Fruit fly (Drosophila melanogaster): Measurements from ENCODE around the gene CG6592.

The CG6592 gene

dm6 chr3L:6105435-6105834 lies 46.0 kb downstream of the CG6592 start:
- no peak for TF ChIP-seq CG11902 (GFP tag; optimal IDR thresholded peaks at IDR 0.05)
- TF ChIP-seq pdm3 (GFP tag; optimal IDR thresholded peaks at IDR 0.05): no peak
- no peak for TF ChIP-seq CG7368 (GFP tag; optimal IDR thresholded peaks at IDR 0.05)
- TF ChIP-seq CG9139 (GFP tag; optimal IDR thresholded peaks at IDR 0.05): no peak
- no peak for TF ChIP-seq Smox (GFP tag; optimal IDR thresholded peaks at IDR 0.05)
- TF ChIP-seq net (GFP tag; optimal IDR thresholded peaks at IDR 0.05): no peak
- TF ChIP-seq Ets96B (tag; optimal IDR thresholded peaks at IDR 0.05): no peak
- TF ChIP-seq fkh (GFP tag; optimal IDR thresholded peaks at IDR 0.05): no peak
- no peak for TF ChIP-seq CG6276 (GFP tag; optimal IDR thresholded peaks at IDR 0.05)
- no peak for TF ChIP-seq CG6792 (GFP tag; optimal IDR thresholded peaks at IDR 0.05)
- no peak for TF ChIP-seq Ets21C (GFP tag; optimal IDR thresholded peaks at IDR 0.05)
- no peak for TF ChIP-seq lz (GFP tag; optimal IDR thresholded peaks at IDR 0.05)
- no peak for TF ChIP-seq salr (GFP tag; optimal IDR thresholded peaks at IDR 0.05)
- TF ChIP-seq vri (GFP tag; optimal IDR thresholded peaks at IDR 0.05): no peak
- no peak for TF ChIP-seq achi (GFP tag; optimal IDR thresholded peaks at IDR 0.05)
- no peak for TF ChIP-seq CG6808 (GFP tag; optimal IDR thresholded peaks at IDR 0.05)
- no peak for TF ChIP-seq Sox14 (GFP tag; optimal IDR thresholded peaks at IDR 0.05)
- TF ChIP-seq CG31627 (GFP tag; optimal IDR thresholded peaks at IDR 0.05): no peak

dm6 chr3L:6106717-6107116 lies 47.3 kb downstream of the CG6592 start:
- TF ChIP-seq fkh (GFP tag; optimal IDR thresholded peaks at IDR 0.05) (peak; percentile 49), salr (GFP tag; optimal IDR thresholded peaks at IDR 0.05) (no peak)

- TF ChIP-seq CG6163 (GFP tag; IDR thresholded peaks at IDR 0.05) (no peak), CG6854 (GFP tag; optimal IDR thresholded peaks at IDR 0.05) (no peak), CG7368 (GFP tag; optimal IDR thresholded peaks at IDR 0.05) (no peak), lz (GFP tag; optimal IDR thresholded peaks at IDR 0.05) (no peak), Smox (GFP tag; optimal IDR thresholded peaks at IDR 0.05) (no peak), net (GFP tag; optimal IDR thresholded peaks at IDR 0.05) (no peak), spab (GFP tag; optimal IDR thresholded peaks at IDR 0.05) (no peak), fkh (GFP tag; optimal IDR thresholded peaks at IDR 0.05) (no peak), CG11294 (GFP tag; IDR thresholded peaks at IDR 0.05) (no peak), achi (GFP tag; optimal IDR thresholded peaks at IDR 0.05) (no peak), CG16779 (tag; optimal IDR thresholded peaks at IDR 0.05) (no peak), vri (GFP tag; optimal IDR thresholded peaks at IDR 0.05) (no peak)
Measured at dm6 chr3L:6108264-6109060, 49.0 kb downstream of the CG6592 start.

Measured in whole organism, prepupa.